Fruit fly (Drosophila melanogaster) whole organism, pupa: Measurements from ENCODE around the gene CG4213.

Source experiments
- CG13204 ChIP-seq: fragments of 200-800 bp; sonication (Bioruptor generic); optimal IDR thresholded peaks from 2 replicates; lab custom pipeline; 2018; ENCODE audit warnings: missing biosample characterization, mild to moderate bottlenecking, missing genetic modification characterization, moderate library complexity
- CG14655 ChIP-seq: fragments of 200-800 bp; sonication (Bioruptor generic); optimal IDR thresholded peaks from 3 replicates; lab custom pipeline; 2017; ENCODE audit warnings: mild to moderate bottlenecking, missing biosample characterization, missing genetic modification reagents, missing genetic modification characterization
- CG17806 ChIP-seq: fragments of 200-800 bp; sonication (Bioruptor generic); optimal IDR thresholded peaks from 2 replicates; lab custom pipeline; 2018; ENCODE audit warnings: missing biosample characterization, mild to moderate bottlenecking, missing genetic modification characterization, moderate library complexity
- CG34367 ChIP-seq: fragments of 200-800 bp; sonication (Bioruptor generic); optimal IDR thresholded peaks from 2 replicates; lab custom pipeline; 2018; ENCODE audit warnings: missing biosample characterization, mild to moderate bottlenecking, missing genetic modification characterization
- CG9948 ChIP-seq: fragments of 200-800 bp; sonication (Bioruptor generic); optimal IDR thresholded peaks from 2 replicates; lab custom pipeline; 2018; ENCODE audit warnings: missing biosample characterization, mild to moderate bottlenecking, missing genetic modification characterization, moderate library complexity
- D1 ChIP-seq: fragments of 200-800 bp; sonication (Bioruptor generic); optimal IDR thresholded peaks from 2 replicates; lab custom pipeline; 2018; ENCODE audit warnings: missing biosample characterization, mild to moderate bottlenecking, missing genetic modification characterization, moderate library complexity
- EcR ChIP-seq: fragments of 200-800 bp; sonication (Bioruptor generic); optimal IDR thresholded peaks from 3 replicates; lab custom pipeline; 2019; ENCODE audit warnings: missing biosample characterization, missing genetic modification characterization, mild to moderate bottlenecking, moderate library complexity, missing genetic modification reagents
- Ets98B ChIP-seq: fragments of 200-800 bp; sonication (Bioruptor generic); IDR thresholded peaks from 2 replicates; pipeline ENCODE4 v1.3.6; 2022; ENCODE audit warnings: missing biosample characterization, missing genetic modification characterization
- Pif1B ChIP-seq: fragments of 200-800 bp; sonication (Bioruptor generic); optimal IDR thresholded peaks from 3 replicates; lab custom pipeline; 2016; ENCODE audit warnings: missing biosample characterization, missing genetic modification characterization
- Snoo ChIP-seq: fragments of 200-800 bp; sonication (Bioruptor generic); optimal IDR thresholded peaks from 3 replicates; lab custom pipeline; 2017; ENCODE audit warnings: missing biosample characterization, mild to moderate bottlenecking, missing genetic modification characterization, inconsistent platforms
- gl ChIP-seq: fragments of 200-800 bp; sonication (Bioruptor generic); optimal IDR thresholded peaks from 2 replicates; lab custom pipeline; 2018; ENCODE audit warnings: missing biosample characterization, mild to moderate bottlenecking, missing genetic modification characterization
- rn ChIP-seq: fragments of 200-800 bp; sonication (Bioruptor generic); IDR thresholded peaks from 2 replicates; pipeline ENCODE4 v1.3.6; 2022; ENCODE audit warnings: missing biosample characterization, missing genetic modification characterization

dm6 chr2L:392529-392928 is 9.5 kb downstream of the CG4213 start:
- TF ChIP-seq CG14655 (GFP tag; lab: Kevin White, UChicago) (no peak), CG34367 (no peak), CG9948 (tag; lab: Kevin White, UChicago) (no peak), EcR (no peak), D1 (tag; lab: Kevin White, UChicago) (no peak), Snoo (tag; lab: Kevin White, UChicago) (no peak), rn (GFP tag; lab: Robert Waterston, UW) (no peak), gl (tag; lab: Kevin White, UChicago) (no peak), CG17806 (tag; lab: Kevin White, UChicago) (no peak), CG13204 (no peak), Ets98B (no peak), Pif1B (no peak)
